Worm (Caenorhabditis elegans) whole organism, early embryonic: ENCODE results near the gene F36D4.4.

Source experiments
- B0310.2 ChIP-seq: sonication (generic microtip); optimal IDR thresholded peaks from 2 replicates; lab custom pipeline; 2016; ENCODE audit warnings: mild to moderate bottlenecking, missing genetic modification characterization, missing compliant biosample characterization
- F13C5.2 ChIP-seq: sonication (generic microtip); optimal IDR thresholded peaks from 2 replicates; lab custom pipeline; 2017; ENCODE audit warnings: mild to moderate bottlenecking, missing genetic modification characterization, inconsistent platforms, missing compliant biosample characterization
- aly-1 ChIP-seq: sonication (generic microtip); optimal IDR thresholded peaks from 2 replicates; lab custom pipeline; 2016; ENCODE audit warnings: missing genetic modification characterization, missing compliant biosample characterization
- ama-1 ChIP-seq: fragments of 150-350 bp; optimal IDR thresholded peaks from 2 replicates; lab custom pipeline; 2014
- ceh-13 ChIP-seq: fragments of 200-800 bp; sonication (Bioruptor generic); optimal IDR thresholded peaks from 2 replicates; lab custom pipeline; 2018; ENCODE audit warnings: mild to moderate bottlenecking, missing genetic modification characterization, missing compliant biosample characterization
- ceh-36 ChIP-seq: sonication (generic microtip); optimal IDR thresholded peaks from 2 replicates; lab custom pipeline; 2016; ENCODE audit warnings: missing genetic modification characterization, inconsistent platforms, missing compliant biosample characterization
- ets-7 ChIP-seq: sonication (generic microtip); optimal IDR thresholded peaks from 2 replicates; lab custom pipeline; 2016; ENCODE audit warnings: missing genotype, missing genetic modification characterization, missing compliant biosample characterization
- flt-1 ChIP-seq: fragments of 200-800 bp; sonication (Bioruptor generic); IDR thresholded peaks from 2 replicates; pipeline ENCODE4 v1.3.6; 2022; ENCODE audit warnings: missing genetic modification characterization, missing compliant biosample characterization
- hmbx-1 ChIP-seq: sonication (generic microtip); optimal IDR thresholded peaks from 2 replicates; lab custom pipeline; 2016; ENCODE audit warnings: mild to moderate bottlenecking, missing genetic modification characterization, missing compliant biosample characterization
- hmg-4 ChIP-seq: fragments of 200-800 bp; sonication (Bioruptor generic); optimal IDR thresholded peaks from 2 replicates; lab custom pipeline; 2018; ENCODE audit warnings: mild to moderate bottlenecking, missing genetic modification characterization, missing compliant biosample characterization
- hnd-1 ChIP-seq: sonication (generic microtip); optimal IDR thresholded peaks from 2 replicates; lab custom pipeline; 2016; ENCODE audit warnings: missing genetic modification characterization, missing compliant biosample characterization
- pes-1 ChIP-seq: fragments of 200-800 bp; sonication (Bioruptor generic); IDR thresholded peaks from 2 replicates; pipeline ENCODE4 v1.3.6; 2022; ENCODE audit warnings: missing genetic modification reagents, missing genetic modification characterization, missing compliant biosample characterization
- scrt-1 ChIP-seq: fragments of 200-800 bp; sonication (Bioruptor generic); IDR thresholded peaks from 2 replicates; pipeline ENCODE4 v1.3.6; 2022; ENCODE audit warnings: missing genetic modification characterization, missing compliant biosample characterization
- sea-1 ChIP-seq: fragments of 200-800 bp; sonication (Bioruptor generic); conservative IDR thresholded peaks from 2 replicates; pipeline ENCODE4 v1.3.6; 2022; ENCODE audit warnings: missing genetic modification characterization, missing compliant biosample characterization
- tbx-11 ChIP-seq: fragments of 200-800 bp; sonication (Bioruptor generic); IDR thresholded peaks from 2 replicates; pipeline ENCODE4 v1.3.6; 2022; ENCODE audit warnings: missing genetic modification characterization, missing compliant biosample characterization
- tbx-37 ChIP-seq: fragments of 200-800 bp; sonication (Bioruptor generic); conservative IDR thresholded peaks from 2 replicates; pipeline ENCODE4 v1.3.6; 2022; ENCODE audit warnings: missing genetic modification reagents, missing genetic modification characterization, missing compliant biosample characterization
- tra-4 ChIP-seq: sonication (generic microtip); optimal IDR thresholded peaks from 2 replicates; lab custom pipeline; 2017; ENCODE audit warnings: missing genetic modification characterization, missing compliant biosample characterization

The F36D4.4 gene

ce11 chrV:9443109-9443508 lies 28.7 kb upstream of the F36D4.4 start:
- TF ChIP-seq ama-1 (no peak), tbx-37 (GFP tag; lab: Robert Waterston, UW) (no peak), sea-1 (GFP tag; lab: Robert Waterston, UW) (no peak), hnd-1 (tag; lab: Kevin White, UChicago) (no peak), hmbx-1 (tag; lab: Kevin White, UChicago) (no peak), flt-1 (GFP tag; lab: Robert Waterston, UW) (no peak), hmg-4 (GFP tag; lab: Kevin White, UChicago) (no peak), ets-7 (tag; lab: Kevin White, UChicago) (no peak), F13C5.2 (no peak), tbx-11 (GFP tag; lab: Robert Waterston, UW) (no peak), aly-1 (tag; lab: Kevin White, UChicago) (no peak), pes-1 (GFP tag; lab: Robert Waterston, UW) (no peak)

ce11 chrV:9442471-9442870 lies 28.1 kb upstream of the F36D4.4 start:
- no peak for TF ChIP-seq sea-1 (GFP tag; lab: Robert Waterston, UW)
- TF ChIP-seq hmbx-1 (tag; lab: Kevin White, UChicago): no peak
- TF ChIP-seq scrt-1 (GFP tag; lab: Robert Waterston, UW): no peak
- TF ChIP-seq ama-1: no peak
- TF ChIP-seq ets-7 (tag; lab: Kevin White, UChicago): no peak
- no peak for TF ChIP-seq B0310.2
- TF ChIP-seq hnd-1 (tag; lab: Kevin White, UChicago): no peak
- TF ChIP-seq ceh-13 (GFP tag; lab: Kevin White, UChicago): no peak
- no peak for TF ChIP-seq aly-1 (tag; lab: Kevin White, UChicago)
- no peak for TF ChIP-seq flt-1 (GFP tag; lab: Robert Waterston, UW)
- no peak for TF ChIP-seq tbx-11 (GFP tag; lab: Robert Waterston, UW)
- TF ChIP-seq hmg-4 (GFP tag; lab: Kevin White, UChicago): no peak
- no peak for TF ChIP-seq tbx-37 (GFP tag; lab: Robert Waterston, UW)
- no peak for TF ChIP-seq pes-1 (GFP tag; lab: Robert Waterston, UW)
- no peak for TF ChIP-seq tra-4 (tag; lab: Kevin White, UChicago)
- TF ChIP-seq ceh-36 (tag; lab: Kevin White, UChicago): no peak
- no peak for TF ChIP-seq F13C5.2

- TF ChIP-seq hmg-4 (GFP tag; lab: Kevin White, UChicago) (no peak), F13C5.2 (no peak), ama-1 (no peak), ceh-36 (tag; lab: Kevin White, UChicago) (no peak), hmbx-1 (tag; lab: Kevin White, UChicago) (no peak), tra-4 (tag; lab: Kevin White, UChicago) (no peak), B0310.2 (no peak)
Observed at ce11 chrV:9441046-9441445, 26.6 kb upstream of the F36D4.4 start.

DNA sequence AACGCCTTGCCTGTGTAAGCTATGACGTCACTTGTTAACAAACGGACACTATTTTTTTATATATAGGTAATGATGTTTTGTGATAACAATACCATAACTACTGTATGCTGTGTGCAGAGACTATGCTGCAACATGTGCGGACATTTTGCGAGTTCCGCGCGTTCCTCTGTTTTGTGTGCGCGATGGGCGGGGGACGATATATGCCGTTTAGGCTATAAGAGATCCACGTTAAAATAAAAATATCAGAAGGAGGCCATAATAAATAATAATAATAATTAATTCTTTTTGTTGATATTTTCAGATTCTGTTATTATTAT lies 25.5 kb upstream of the F36D4.4 start:
- TF ChIP-seq pes-1 (GFP tag; lab: Robert Waterston, UW) (no peak), B0310.2 (no peak), sea-1 (GFP tag; lab: Robert Waterston, UW) (no peak), ets-7 (tag; lab: Kevin White, UChicago) (no peak), hnd-1 (tag; lab: Kevin White, UChicago) (no peak), F13C5.2 (no peak)

DNA sequence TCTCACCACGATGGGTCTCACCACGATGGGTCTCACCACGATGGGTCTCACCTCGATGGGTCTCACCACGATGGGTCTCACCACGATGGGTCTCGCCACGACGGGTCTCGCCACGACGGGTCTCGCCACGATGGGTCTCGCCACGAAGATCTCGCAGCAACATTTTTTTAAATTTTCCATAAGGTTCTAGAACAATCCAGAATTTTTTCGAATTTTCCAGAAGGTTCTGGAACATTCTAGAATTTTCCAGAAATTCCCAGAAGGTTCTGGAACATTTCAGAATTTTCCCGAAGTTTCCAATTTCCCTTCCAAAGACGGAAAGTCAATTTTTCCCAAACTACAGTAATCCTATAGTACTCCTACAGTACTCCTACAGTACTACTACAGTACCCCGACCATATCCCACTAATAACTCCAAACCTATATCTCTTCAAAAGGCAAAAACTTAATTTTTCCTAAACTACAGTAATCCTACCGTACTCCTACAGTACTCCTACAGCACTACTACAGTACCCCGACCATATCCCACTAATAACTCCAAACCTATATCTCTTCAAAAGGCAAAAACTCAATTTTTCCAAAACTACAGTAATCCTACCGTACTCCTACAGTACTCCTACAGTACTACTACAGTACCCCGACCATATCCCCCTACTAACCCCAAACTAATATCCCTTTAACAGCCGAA lies 25.0 kb upstream of the F36D4.4 start, which contains the start of gene Y54B9A.1:
TSS of gene Y54B9A.1 (minus strand) at position 235 of the 688 bp plus-strand sequence.
- 0 out of 2 replicates have a peak, but pooled peaks have one; percentile 42 for TF ChIP-seq tbx-11 (GFP tag; lab: Robert Waterston, UW)

- no peak for TF ChIP-seq aly-1 (tag; lab: Kevin White, UChicago)
- no peak for TF ChIP-seq tbx-11 (GFP tag; lab: Robert Waterston, UW)
- no peak for TF ChIP-seq ceh-13 (GFP tag; lab: Kevin White, UChicago)
- TF ChIP-seq hnd-1 (tag; lab: Kevin White, UChicago): no peak
- no peak for TF ChIP-seq tra-4 (tag; lab: Kevin White, UChicago)
- no peak for TF ChIP-seq flt-1 (GFP tag; lab: Robert Waterston, UW)
- TF ChIP-seq F13C5.2: no peak
- TF ChIP-seq hmbx-1 (tag; lab: Kevin White, UChicago): no peak
- no peak for TF ChIP-seq B0310.2
- no peak for TF ChIP-seq ceh-36 (tag; lab: Kevin White, UChicago)
- no peak for TF ChIP-seq ama-1
- TF ChIP-seq pes-1 (GFP tag; lab: Robert Waterston, UW): no peak
- no peak for TF ChIP-seq tbx-37 (GFP tag; lab: Robert Waterston, UW)
- no peak for TF ChIP-seq ets-7 (tag; lab: Kevin White, UChicago)
- TF ChIP-seq scrt-1 (GFP tag; lab: Robert Waterston, UW): no peak
- TF ChIP-seq sea-1 (GFP tag; lab: Robert Waterston, UW): no peak
Observed at ce11 chrV:9427075-9427474, 12.7 kb upstream of the F36D4.4 start, which contains the start of gene F36D4.6. Gene F36D4.6 (minus strand): TSS chrV:9427175.

DNA sequence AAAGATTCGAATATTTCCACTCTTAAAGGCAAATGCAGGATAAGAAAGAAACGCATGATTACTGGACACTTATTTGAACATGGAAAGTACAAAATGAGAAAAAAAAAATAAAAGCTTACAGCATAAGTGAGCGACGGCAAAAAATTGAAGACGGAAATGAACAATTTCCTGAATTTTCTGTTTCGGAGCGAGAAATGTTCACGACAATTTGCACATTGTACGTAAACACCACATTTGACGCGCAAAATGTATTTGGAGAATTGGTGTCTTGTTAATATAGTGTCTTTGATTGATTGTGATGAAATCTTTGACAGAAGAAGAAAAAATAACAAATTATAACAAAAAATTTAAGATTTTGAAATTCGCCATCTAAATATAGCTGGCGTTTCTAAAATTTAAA lies 11.2 kb upstream of the F36D4.4 start, which contains the start of gene F36D4.5:
TSS of gene F36D4.5 (minus strand) at position 225 of the 400 bp plus-strand sequence.
- TF ChIP-seq aly-1 (tag; lab: Kevin White, UChicago): no peak
- TF ChIP-seq scrt-1 (GFP tag; lab: Robert Waterston, UW): no peak
- TF ChIP-seq tra-4 (tag; lab: Kevin White, UChicago): no peak
- no peak for TF ChIP-seq ets-7 (tag; lab: Kevin White, UChicago)
- no peak for TF ChIP-seq sea-1 (GFP tag; lab: Robert Waterston, UW)
- no peak for TF ChIP-seq flt-1 (GFP tag; lab: Robert Waterston, UW)
- TF ChIP-seq F13C5.2: no peak
- no peak for TF ChIP-seq ceh-13 (GFP tag; lab: Kevin White, UChicago)
- TF ChIP-seq ama-1: no peak
- no peak for TF ChIP-seq hnd-1 (tag; lab: Kevin White, UChicago)
- no peak for TF ChIP-seq ceh-36 (tag; lab: Kevin White, UChicago)
- TF ChIP-seq tbx-11 (GFP tag; lab: Robert Waterston, UW): no peak
- no peak for TF ChIP-seq pes-1 (GFP tag; lab: Robert Waterston, UW)
- no peak for TF ChIP-seq B0310.2
- TF ChIP-seq tbx-37 (GFP tag; lab: Robert Waterston, UW): no peak
- no peak for TF ChIP-seq hmbx-1 (tag; lab: Kevin White, UChicago)
- no peak for TF ChIP-seq hmg-4 (GFP tag; lab: Kevin White, UChicago)
